Fruit fly (Drosophila melanogaster) whole organism, prepupa: ENCODE results near the gene CG32137.

Experiments
- Blimp-1 ChIP-seq: fragments of 200-800 bp; sonication (Bioruptor generic); optimal IDR thresholded peaks from 3 replicates; lab custom pipeline; 2017; ENCODE audit warnings: missing biosample characterization, missing genetic modification characterization, mild to moderate bottlenecking, moderate library complexity, missing genetic modification reagents
- CG10669 ChIP-seq: fragments of 200-800 bp; sonication (Bioruptor generic); optimal IDR thresholded peaks from 3 replicates; lab custom pipeline; 2018; ENCODE audit warnings: missing biosample characterization, mild to moderate bottlenecking, missing genetic modification characterization, moderate library complexity
- CG11762 ChIP-seq: fragments of 200-800 bp; sonication (Bioruptor generic); optimal IDR thresholded peaks from 3 replicates; lab custom pipeline; 2016; ENCODE audit warnings: missing biosample characterization, missing genetic modification characterization; ENCODE audit not compliant: insufficient read depth
- CG11902 ChIP-seq: fragments of 200-800 bp; sonication (Bioruptor generic); optimal IDR thresholded peaks from 3 replicates; lab custom pipeline; 2016; ENCODE audit warnings: missing biosample characterization, missing genetic modification characterization
- CG15336 ChIP-seq: fragments of 200-800 bp; sonication (Bioruptor generic); IDR thresholded peaks from 2 replicates; pipeline ENCODE4 v1.3.6; 2022; ENCODE audit warnings: missing biosample characterization, missing genetic modification characterization
- CG3032 ChIP-seq: fragments of 200-800 bp; optimal IDR thresholded peaks from 2 replicates; lab custom pipeline; 2019; ENCODE audit warnings: missing biosample characterization, mild to moderate bottlenecking, missing genetic modification characterization, moderate library complexity
- CG31627 ChIP-seq: fragments of 200-800 bp; sonication (Bioruptor generic); optimal IDR thresholded peaks from 3 replicates; lab custom pipeline; 2016; ENCODE audit warnings: missing biosample characterization, missing genetic modification characterization
- CG32006 ChIP-seq: fragments of 200-800 bp; sonication (Bioruptor generic); optimal IDR thresholded peaks from 3 replicates; lab custom pipeline; 2017; ENCODE audit warnings: missing biosample characterization, mild to moderate bottlenecking, missing genetic modification characterization
- CG3919 ChIP-seq: fragments of 200-800 bp; sonication (Bioruptor generic); optimal IDR thresholded peaks from 3 replicates; lab custom pipeline; 2016; ENCODE audit warnings: missing biosample characterization, missing genetic modification characterization
- CG6163 ChIP-seq: fragments of 200-800 bp; sonication (Bioruptor generic); IDR thresholded peaks from 3 replicates; pipeline ENCODE4 v1.3.6; 2022; ENCODE audit warnings: missing biosample characterization, missing genetic modification characterization
- CG6808 ChIP-seq: fragments of 200-800 bp; sonication (Bioruptor generic); optimal IDR thresholded peaks from 3 replicates; lab custom pipeline; 2017; ENCODE audit warnings: missing biosample characterization, missing genetic modification characterization, mild to moderate bottlenecking, moderate library complexity, missing genetic modification reagents
- CG6854 ChIP-seq: fragments of 200-800 bp; sonication (Bioruptor generic); optimal IDR thresholded peaks from 2 replicates; lab custom pipeline; 2017; ENCODE audit warnings: missing biosample characterization, mild to moderate bottlenecking, missing genetic modification characterization
- CG8119 ChIP-seq: fragments of 200-800 bp; sonication (Bioruptor generic); IDR thresholded peaks from 3 replicates; pipeline ENCODE4 v1.3.6; 2022; ENCODE audit warnings: missing biosample characterization, missing genetic modification characterization
- CG8319 ChIP-seq: fragments of 200-800 bp; sonication (Bioruptor generic); optimal IDR thresholded peaks from 3 replicates; lab custom pipeline; 2016; ENCODE audit warnings: missing biosample characterization, missing genetic modification characterization
- CG8632 ChIP-seq: fragments of 200-800 bp; sonication (Bioruptor generic); optimal IDR thresholded peaks from 3 replicates; lab custom pipeline; 2016; ENCODE audit warnings: missing biosample characterization, missing genetic modification characterization
- CG9139 ChIP-seq: fragments of 200-800 bp; sonication (Bioruptor generic); optimal IDR thresholded peaks from 3 replicates; lab custom pipeline; 2017; ENCODE audit warnings: missing biosample characterization, mild to moderate bottlenecking, missing genetic modification characterization
- Eip75B ChIP-seq: fragments of 200-800 bp; sonication (Bioruptor generic); optimal IDR thresholded peaks from 3 replicates; lab custom pipeline; 2016; ENCODE audit warnings: missing biosample characterization, missing genetic modification characterization
- Eip78C ChIP-seq: fragments of 200-800 bp; sonication (Bioruptor generic); peaks from one replicate; lab custom pipeline; 2016; ENCODE audit warnings: missing biosample characterization, missing genetic modification characterization
- Eip93F ChIP-seq: fragments of 200-800 bp; sonication (Bioruptor generic); optimal IDR thresholded peaks from 2 replicates; lab custom pipeline; 2016; ENCODE audit warnings: missing biosample characterization, mild to moderate bottlenecking, missing genetic modification characterization
- Gug ChIP-seq: fragments of 200-800 bp; sonication (Bioruptor generic); IDR thresholded peaks from 2 replicates; pipeline ENCODE4 v1.3.6; 2022; ENCODE audit warnings: missing biosample characterization, missing genetic modification characterization
- Hr39 ChIP-seq: fragments of 200-800 bp; sonication (Bioruptor generic); optimal IDR thresholded peaks from 2 replicates; lab custom pipeline; 2016; ENCODE audit warnings: missing biosample characterization, missing genetic modification characterization
- Hr4 ChIP-seq: fragments of 200-800 bp; sonication (Bioruptor generic); optimal IDR thresholded peaks from 3 replicates; lab custom pipeline; 2016; ENCODE audit warnings: missing biosample characterization, missing genetic modification characterization
- Lpt ChIP-seq: fragments of 200-800 bp; sonication (Bioruptor generic); optimal IDR thresholded peaks from 3 replicates; lab custom pipeline; 2016; ENCODE audit warnings: missing biosample characterization, missing genetic modification characterization
- OdsH ChIP-seq: fragments of 200-800 bp; sonication (Bioruptor generic); optimal IDR thresholded peaks from 3 replicates; lab custom pipeline; 2016; ENCODE audit warnings: missing biosample characterization, missing genetic modification characterization
- Smox ChIP-seq: fragments of 200-800 bp; sonication (Bioruptor generic); optimal IDR thresholded peaks from 3 replicates; lab custom pipeline; 2016; ENCODE audit warnings: missing biosample characterization, missing genetic modification characterization
- Sox102F ChIP-seq: fragments of 200-800 bp; sonication (Bioruptor generic); optimal IDR thresholded peaks from 2 replicates; lab custom pipeline; 2016; ENCODE audit warnings: missing biosample characterization, mild to moderate bottlenecking, missing genetic modification characterization
- Sox14 ChIP-seq: fragments of 200-800 bp; sonication (Bioruptor generic); optimal IDR thresholded peaks from 3 replicates; lab custom pipeline; 2016; ENCODE audit warnings: missing biosample characterization, missing genetic modification characterization
- Sox15 ChIP-seq: fragments of 200-800 bp; sonication (Bioruptor generic); optimal IDR thresholded peaks from 3 replicates; lab custom pipeline; 2016; ENCODE audit warnings: missing biosample characterization, missing genetic modification characterization
- achi ChIP-seq: fragments of 200-800 bp; sonication (Bioruptor generic); optimal IDR thresholded peaks from 3 replicates; lab custom pipeline; 2016; ENCODE audit warnings: missing biosample characterization, missing genetic modification characterization
- acj6 ChIP-seq: fragments of 200-800 bp; sonication (Bioruptor generic); optimal IDR thresholded peaks from 3 replicates; lab custom pipeline; 2016; ENCODE audit warnings: missing biosample characterization, missing genetic modification characterization
- cyc ChIP-seq: fragments of 200-800 bp; sonication (Bioruptor generic); optimal IDR thresholded peaks from 3 replicates; lab custom pipeline; 2016; ENCODE audit warnings: missing biosample characterization, missing genetic modification characterization
- dac ChIP-seq: fragments of 200-800 bp; sonication (Bioruptor generic); optimal IDR thresholded peaks from 2 replicates; lab custom pipeline; 2017; ENCODE audit warnings: missing biosample characterization, mild to moderate bottlenecking, missing genetic modification characterization
- dsx ChIP-seq: fragments of 200-800 bp; optimal IDR thresholded peaks from 3 replicates; lab custom pipeline; 2019; ENCODE audit warnings: missing biosample characterization, mild to moderate bottlenecking, missing genetic modification characterization, moderate library complexity; ENCODE audit not compliant: poor library complexity, severe bottlenecking
- eg ChIP-seq: fragments of 200-800 bp; sonication (Bioruptor generic); IDR thresholded peaks from 3 replicates; pipeline ENCODE4 v1.3.6; 2022; ENCODE audit warnings: missing biosample characterization, missing genetic modification characterization
- esn ChIP-seq: fragments of 200-800 bp; sonication (Bioruptor generic); optimal IDR thresholded peaks from 2 replicates; lab custom pipeline; 2016; ENCODE audit warnings: missing biosample characterization, mild to moderate bottlenecking, missing genetic modification characterization, moderate library complexity
- fd59A ChIP-seq: fragments of 200-800 bp; sonication (Bioruptor generic); optimal IDR thresholded peaks from 2 replicates; lab custom pipeline; 2017; ENCODE audit warnings: missing biosample characterization, mild to moderate bottlenecking, missing genetic modification characterization, missing genetic modification reagents
- fd85E ChIP-seq: fragments of 200-800 bp; sonication (Bioruptor generic); optimal IDR thresholded peaks from 3 replicates; lab custom pipeline; 2016; ENCODE audit warnings: missing biosample characterization, missing genetic modification characterization
- fkh ChIP-seq: fragments of 200-800 bp; sonication (Bioruptor generic); optimal IDR thresholded peaks from 3 replicates; lab custom pipeline; 2017; ENCODE audit warnings: missing biosample characterization, mild to moderate bottlenecking, missing genetic modification characterization, moderate library complexity
- lz ChIP-seq: fragments of 200-800 bp; sonication (Bioruptor generic); optimal IDR thresholded peaks from 3 replicates; lab custom pipeline; 2016; ENCODE audit warnings: missing biosample characterization, missing genetic modification characterization
- net ChIP-seq: fragments of 200-800 bp; sonication (Bioruptor generic); optimal IDR thresholded peaks from 3 replicates; lab custom pipeline; 2016; ENCODE audit warnings: missing biosample characterization, missing genetic modification characterization
- salr ChIP-seq, 2 experiments: fragments of 200-800 bp; sonication (Bioruptor generic); optimal IDR thresholded peaks; 3 replicates each; lab custom pipeline; 2016 to 2018; ENCODE audit warnings: missing biosample characterization in 2 of 2, missing genetic modification characterization in 2 of 2, mild to moderate bottlenecking in 1 of 2
- spab ChIP-seq: fragments of 200-800 bp; sonication (Bioruptor generic); optimal IDR thresholded peaks from 2 replicates; lab custom pipeline; 2017; ENCODE audit warnings: missing biosample characterization, mild to moderate bottlenecking, missing genetic modification characterization, missing genetic modification reagents
- ss ChIP-seq, 2 experiments: fragments of 200-800 bp; sonication (Bioruptor generic); optimal IDR thresholded peaks; 2 replicates in 1 of 2; 3 replicates in 1 of 2; lab custom pipeline; 2017 to 2018; ENCODE audit warnings: mild to moderate bottlenecking in 2 of 2, missing biosample characterization in 2 of 2, missing genetic modification characterization in 2 of 2, moderate library complexity in 1 of 2
- topi ChIP-seq: fragments of 200-800 bp; sonication (Bioruptor generic); optimal IDR thresholded peaks from 3 replicates; lab custom pipeline; 2016; ENCODE audit warnings: missing biosample characterization, missing genetic modification characterization

CG32137 gene

dm6 chr3L:13911649-13912260, 27.3 kb upstream of the CG32137 start (continued):
- peak; percentile 15 for TF ChIP-seq acj6
- TF ChIP-seq Hr39 (GFP tag; lab: Kevin White, UChicago) = no peak
- peak; percentile 57 for TF ChIP-seq CG15336
- no peak for TF ChIP-seq Sox14 (GFP tag; lab: Kevin White, UChicago)
- TF ChIP-seq fd59A = no peak
- TF ChIP-seq CG9139 (GFP tag; lab: Kevin White, UChicago) = no peak
- no peak for TF ChIP-seq CG6163
- TF ChIP-seq CG11762 (GFP tag; lab: Kevin White, UChicago) = no peak
- no peak for TF ChIP-seq esn (GFP tag; lab: Kevin White, UChicago)
- no peak for TF ChIP-seq CG6808
- no peak for TF ChIP-seq topi (GFP tag; lab: Kevin White, UChicago)
- no peak for TF ChIP-seq CG6854 (GFP tag; lab: Kevin White, UChicago)
- no peak for TF ChIP-seq CG10669 (GFP tag; lab: Kevin White, UChicago)
- no peak for TF ChIP-seq CG3032
- no peak for TF ChIP-seq cyc (GFP tag; lab: Kevin White, UChicago)
- peak; percentile 48; the same call in 2 of the 3 replicates for TF ChIP-seq eg (GFP tag; lab: Robert Waterston, UW)
- TF ChIP-seq Eip93F (GFP tag; lab: Kevin White, UChicago) = no peak
- TF ChIP-seq salr (GFP tag; optimal IDR thresholded peaks at IDR 0.05; lab: Kevin White, UChicago) = peak in 1 of 2 experiments; percentile 35
- no peak for TF ChIP-seq lz (GFP tag; lab: Kevin White, UChicago)
- no peak for TF ChIP-seq CG3919
- no peak for TF ChIP-seq CG8632
- no peak for TF ChIP-seq CG8319 (GFP tag; lab: Kevin White, UChicago)
- no peak for TF ChIP-seq ss (GFP tag; optimal IDR thresholded peaks at IDR 0.05; lab: Kevin White, UChicago)
- no peak for TF ChIP-seq Sox15 (GFP tag; lab: Kevin White, UChicago)
- TF ChIP-seq Blimp-1 (GFP tag; lab: Kevin White, UChicago) = no peak
- no peak for TF ChIP-seq Smox (GFP tag; lab: Kevin White, UChicago)
- TF ChIP-seq dsx (GFP tag; lab: Kevin White, UChicago) = no peak
- TF ChIP-seq Gug = no peak
- TF ChIP-seq Eip75B (GFP tag; lab: Kevin White, UChicago) = no peak
- TF ChIP-seq Lpt = no peak
- no peak for TF ChIP-seq Sox102F (GFP tag; lab: Kevin White, UChicago)

dm6 chr3L:13912777-13913176, 26.3 kb upstream of the CG32137 start:
- TF ChIP-seq fkh (GFP tag; lab: Kevin White, UChicago) (peak; percentile 77), Lpt (no peak)

dm6 chr3L:13914573-13914972, 24.5 kb upstream of the CG32137 start:
- TF ChIP-seq CG11902 = no peak
- TF ChIP-seq Sox102F (GFP tag; lab: Kevin White, UChicago) = no peak
- no peak for TF ChIP-seq eg (GFP tag; lab: Robert Waterston, UW)
- no peak for TF ChIP-seq spab
- no peak for TF ChIP-seq ss (GFP tag; optimal IDR thresholded peaks at IDR 0.05; lab: Kevin White, UChicago)
- TF ChIP-seq CG8632 = no peak
- peak; percentile 52 for TF ChIP-seq fkh (GFP tag; lab: Kevin White, UChicago)

dm6 chr3L:13917589-13918198, 21.4 kb upstream of the CG32137 start:
- TF ChIP-seq Hr4 (peak; percentile 84), CG11902 (peak; percentile 17), fd85E (GFP tag; lab: Kevin White, UChicago) (no peak), CG15336 (peak; percentile 71), OdsH (peak; percentile 75), spab (peak; percentile 64), CG10669 (GFP tag; lab: Kevin White, UChicago) (peak; percentile 69), CG32006 (GFP tag; lab: Kevin White, UChicago) (peak; percentile 85), Eip93F (GFP tag; lab: Kevin White, UChicago) (no peak), dac (GFP tag; lab: Kevin White, UChicago) (peak; percentile 56), Eip78C (peak; percentile 97), Smox (GFP tag; lab: Kevin White, UChicago) (no peak), ss (GFP tag; optimal IDR thresholded peaks at IDR 0.05; lab: Kevin White, UChicago) (peak; percentile 59 to 64), CG11762 (GFP tag; lab: Kevin White, UChicago) (peak; percentile 38), CG6854 (GFP tag; lab: Kevin White, UChicago) (no peak), CG31627 (GFP tag; lab: Kevin White, UChicago) (peak; percentile 18), CG8119 (GFP tag; lab: Robert Waterston, UW) (peak; percentile 74), net (GFP tag; lab: Kevin White, UChicago) (peak; percentile 71), achi (peak; percentile 53), CG3032 (peak; percentile 23)
